Fruit fly (Drosophila melanogaster) whole organism, embryonic: ENCODE data around the gene RhoGAP1A.

Source experiments
- Bdp1 ChIP-seq: fragments of 200-800 bp; sonication (Bioruptor generic); optimal IDR thresholded peaks from 3 replicates; lab custom pipeline; 2016; ENCODE audit warnings: missing biosample characterization, missing genetic modification characterization
- CG10321 ChIP-seq: fragments of 200-800 bp; sonication (Bioruptor generic); IDR thresholded peaks from 2 replicates; pipeline ENCODE4 v1.3.6; 2022; ENCODE audit warnings: missing biosample characterization, missing genetic modification characterization
- CG11696 ChIP-seq: fragments of 200-800 bp; sonication (Bioruptor generic); IDR thresholded peaks from 2 replicates; pipeline ENCODE4 v1.3.6; 2022; ENCODE audit warnings: missing biosample characterization, missing genetic modification characterization
- CG13296 ChIP-seq: fragments of 200-800 bp; sonication (Bioruptor generic); optimal IDR thresholded peaks from 3 replicates; lab custom pipeline; 2018; ENCODE audit warnings: missing biosample characterization, mild to moderate bottlenecking, missing genetic modification characterization
- CG15011 ChIP-seq: fragments of 200-800 bp; sonication (Bioruptor generic); optimal IDR thresholded peaks from 3 replicates; lab custom pipeline; 2018; ENCODE audit warnings: missing biosample characterization, mild to moderate bottlenecking, missing genetic modification characterization
- CG1529 ChIP-seq: fragments of 200-800 bp; sonication (Bioruptor generic); optimal IDR thresholded peaks from 3 replicates; lab custom pipeline; 2018; ENCODE audit warnings: missing biosample characterization, missing genetic modification characterization
- CG15696 ChIP-seq: fragments of 200-800 bp; sonication (Bioruptor generic); optimal IDR thresholded peaks from 2 replicates; lab custom pipeline; 2019; ENCODE audit warnings: missing biosample characterization, mild to moderate bottlenecking, missing genetic modification characterization, moderate library complexity
- CG16863 ChIP-seq: fragments of 200-800 bp; sonication (Bioruptor generic); optimal IDR thresholded peaks from 3 replicates; lab custom pipeline; 2016; ENCODE audit warnings: missing biosample characterization, missing genetic modification characterization
- CG18619 ChIP-seq: fragments of 200-800 bp; sonication (Bioruptor generic); optimal IDR thresholded peaks from 3 replicates; lab custom pipeline; 2017; ENCODE audit warnings: missing biosample characterization, mild to moderate bottlenecking, missing genetic modification characterization
- CG30403 ChIP-seq: fragments of 200-800 bp; sonication (Bioruptor generic); optimal IDR thresholded peaks from 3 replicates; lab custom pipeline; 2016; ENCODE audit warnings: missing biosample characterization, missing genetic modification characterization
- CG30431 ChIP-seq: fragments of 200-800 bp; sonication (Bioruptor generic); optimal IDR thresholded peaks from 2 replicates; lab custom pipeline; 2017; ENCODE audit warnings: missing biosample characterization, missing genetic modification characterization
- CG31365 ChIP-seq: fragments of 200-800 bp; sonication (Bioruptor generic); optimal IDR thresholded peaks from 2 replicates; lab custom pipeline; 2018; ENCODE audit warnings: missing biosample characterization, mild to moderate bottlenecking, missing genetic modification characterization
- CG3407 ChIP-seq: fragments of 200-800 bp; sonication (Bioruptor generic); optimal IDR thresholded peaks from 2 replicates; lab custom pipeline; 2018; ENCODE audit warnings: missing biosample characterization, mild to moderate bottlenecking, missing genetic modification characterization
- CG34376 ChIP-seq: fragments of 200-800 bp; sonication (Bioruptor generic); optimal IDR thresholded peaks from 2 replicates; lab custom pipeline; 2018; ENCODE audit warnings: missing biosample characterization, mild to moderate bottlenecking, missing genetic modification characterization
- CG34422 ChIP-seq: fragments of 200-800 bp; sonication (Bioruptor generic); IDR thresholded peaks from 3 replicates; pipeline ENCODE4 v1.3.6; 2022; ENCODE audit warnings: missing biosample characterization, missing genetic modification characterization
- CG6791 ChIP-seq: fragments of 200-800 bp; sonication (Bioruptor generic); IDR thresholded peaks from 3 replicates; pipeline ENCODE4 v1.3.6; 2022; ENCODE audit warnings: missing biosample characterization, missing genetic modification characterization; ENCODE audit not compliant: partially characterized antibody
- CG7928 ChIP-seq: fragments of 200-800 bp; sonication (Bioruptor generic); optimal IDR thresholded peaks from 2 replicates; lab custom pipeline; 2017; ENCODE audit warnings: missing biosample characterization, mild to moderate bottlenecking, missing genetic modification characterization
- CG8478 ChIP-seq: fragments of >200 bp; optimal IDR thresholded peaks from 2 replicates; lab custom pipeline; 2018
- CG9437 ChIP-seq: fragments of 200-800 bp; sonication (Bioruptor generic); optimal IDR thresholded peaks from 2 replicates; lab custom pipeline; 2018; ENCODE audit warnings: missing biosample characterization, mild to moderate bottlenecking, missing genetic modification characterization
- CG9817 ChIP-seq: fragments of 200-800 bp; sonication (Bioruptor generic); optimal IDR thresholded peaks from 2 replicates; lab custom pipeline; 2018; ENCODE audit warnings: missing biosample characterization, mild to moderate bottlenecking, missing genetic modification characterization, moderate library complexity
- Drgx ChIP-seq: fragments of 200-800 bp; sonication (Bioruptor generic); IDR thresholded peaks from 2 replicates; pipeline ENCODE4 v1.3.6; 2022; ENCODE audit warnings: missing biosample characterization, missing genetic modification characterization
- Gug ChIP-seq: fragments of 200-800 bp; sonication (Bioruptor generic); IDR thresholded peaks from 4 replicates; pipeline ENCODE4 v1.3.6; 2022; ENCODE audit warnings: missing biosample characterization, missing genetic modification characterization
- HLHmδ ChIP-seq: fragments of 200-800 bp; sonication (Bioruptor generic); optimal IDR thresholded peaks from 2 replicates; lab custom pipeline; 2018; ENCODE audit warnings: missing biosample characterization, mild to moderate bottlenecking, missing genetic modification characterization, moderate library complexity
- Lpt ChIP-seq: fragments of >200 bp; optimal IDR thresholded peaks from 2 replicates; lab custom pipeline; 2018; ENCODE audit warnings: missing biosample characterization, missing genetic modification characterization
- Neu2 ChIP-seq: fragments of 200-800 bp; sonication (Bioruptor generic); optimal IDR thresholded peaks from 3 replicates; lab custom pipeline; 2016; ENCODE audit warnings: missing biosample characterization, missing genetic modification characterization, borderline replicate concordance
- Rx ChIP-seq: fragments of 200-800 bp; sonication (Bioruptor generic); IDR thresholded peaks from 2 replicates; pipeline ENCODE4 v1.3.6; 2022; ENCODE audit warnings: missing biosample characterization, missing genetic modification characterization
- Sox102F ChIP-seq: fragments of 200-800 bp; sonication (Bioruptor generic); optimal IDR thresholded peaks from 2 replicates; lab custom pipeline; 2018; ENCODE audit warnings: missing biosample characterization, mild to moderate bottlenecking, missing genetic modification characterization, moderate library complexity
- Ssrp ChIP-seq: fragments of 200-800 bp; sonication (Bioruptor generic); optimal IDR thresholded peaks from 2 replicates; lab custom pipeline; 2018; ENCODE audit warnings: missing biosample characterization, mild to moderate bottlenecking, missing genetic modification characterization, moderate library complexity
- Stat92E ChIP-seq, 3 experiments: fragments of >200 bp in 2 of 3; fragments of 200-800 bp in 1 of 3; sonication (Bioruptor generic) in 1 of 3; optimal IDR thresholded peaks; 2 replicates each; lab custom pipeline; 2017 to 2019; ENCODE audit warnings: missing biosample characterization in 3 of 3, missing genetic modification characterization in 3 of 3, mild to moderate bottlenecking in 1 of 3, moderate library complexity in 1 of 3
- abd-A ChIP-seq: fragments of 200-800 bp; sonication (Bioruptor generic); optimal IDR thresholded peaks from 3 replicates; lab custom pipeline; 2019; ENCODE audit warnings: missing biosample characterization, mild to moderate bottlenecking, missing genetic modification characterization, moderate library complexity
- aop ChIP-seq: fragments of 200-800 bp; sonication (Bioruptor generic); IDR thresholded peaks from 2 replicates; pipeline ENCODE4 v1.3.6; 2022; ENCODE audit warnings: missing biosample characterization, missing genetic modification characterization
- ash1 ChIP-seq: fragments of 200-800 bp; sonication (Bioruptor generic); optimal IDR thresholded peaks from 2 replicates; lab custom pipeline; 2018; ENCODE audit warnings: missing biosample characterization, mild to moderate bottlenecking, missing genetic modification characterization
- br ChIP-seq: fragments of >200 bp; optimal IDR thresholded peaks from 2 replicates; lab custom pipeline; 2017
- caup ChIP-seq: fragments of 200-800 bp; sonication (Bioruptor generic); optimal IDR thresholded peaks from 3 replicates; lab custom pipeline; 2017; ENCODE audit warnings: missing biosample characterization, mild to moderate bottlenecking, missing genetic modification characterization, moderate library complexity; ENCODE audit not compliant: severe bottlenecking
- cg ChIP-seq: fragments of 200-800 bp; sonication (Bioruptor generic); optimal IDR thresholded peaks from 3 replicates; lab custom pipeline; 2019; ENCODE audit warnings: missing biosample characterization, mild to moderate bottlenecking, missing genetic modification characterization, moderate library complexity
- crol ChIP-seq: fragments of 200-800 bp; sonication (Bioruptor generic); IDR thresholded peaks from 2 replicates; pipeline ENCODE4 v1.3.6; 2022; ENCODE audit warnings: missing biosample characterization, missing genetic modification characterization
- dmrt99B ChIP-seq: fragments of 200-800 bp; sonication (Bioruptor generic); optimal IDR thresholded peaks from 2 replicates; lab custom pipeline; 2018; ENCODE audit warnings: missing biosample characterization, mild to moderate bottlenecking, missing genetic modification characterization, moderate library complexity
- dpn ChIP-seq, 2 experiments: fragments of 200-800 bp; sonication (Bioruptor generic); optimal IDR thresholded peaks; 3 replicates each; lab custom pipeline; 2016; ENCODE audit warnings: missing biosample characterization in 2 of 2, missing genetic modification characterization in 2 of 2
- fd102C ChIP-seq: fragments of 200-800 bp; sonication (Bioruptor generic); optimal IDR thresholded peaks from 2 replicates; lab custom pipeline; 2018; ENCODE audit warnings: missing biosample characterization, mild to moderate bottlenecking, missing genetic modification characterization, moderate library complexity
- grau ChIP-seq: fragments of 200-800 bp; optimal IDR thresholded peaks from 3 replicates; lab custom pipeline; 2019; ENCODE audit warnings: missing biosample characterization, mild to moderate bottlenecking, missing genetic modification characterization, moderate library complexity
- her ChIP-seq: fragments of 200-800 bp; sonication (Bioruptor generic); optimal IDR thresholded peaks from 2 replicates; lab custom pipeline; 2016; ENCODE audit warnings: missing biosample characterization, missing genetic modification characterization
- jigr1 ChIP-seq: fragments of 200-800 bp; sonication (Bioruptor generic); IDR thresholded peaks from 3 replicates; pipeline ENCODE4 v1.3.6; 2022; ENCODE audit warnings: missing biosample characterization, missing genetic modification characterization
- lola ChIP-seq, 3 experiments: fragments of >200 bp in 2 of 3; fragments of 200-800 bp in 1 of 3; sonication (Bioruptor generic) in 1 of 3; optimal IDR thresholded peaks; 2 replicates each; lab custom pipeline; 2017 to 2019; ENCODE audit warnings: missing biosample characterization in 3 of 3, missing genetic modification characterization in 3 of 3, mild to moderate bottlenecking in 1 of 3, moderate library complexity in 1 of 3
- lov ChIP-seq, 2 experiments: fragments of 200-800 bp in 1 of 2; fragments of >200 bp in 1 of 2; sonication (Bioruptor generic) in 1 of 2; IDR thresholded peaks in 1 of 2; optimal IDR thresholded peaks in 1 of 2; 2 replicates in 1 of 2; 3 replicates in 1 of 2; pipeline versions ENCODE4 v1.3.6 to Lab custom; 2017 to 2022; ENCODE audit warnings: missing biosample characterization in 1 of 2, missing genetic modification characterization in 1 of 2
- mam ChIP-seq: fragments of 200-800 bp; sonication (Bioruptor generic); optimal IDR thresholded peaks from 3 replicates; lab custom pipeline; 2016; ENCODE audit warnings: missing biosample characterization, missing genetic modification characterization
- p53 ChIP-seq: fragments of 200-800 bp; sonication (Bioruptor generic); optimal IDR thresholded peaks from 2 replicates; lab custom pipeline; 2016; ENCODE audit warnings: missing biosample characterization, missing genetic modification characterization
- sob ChIP-seq: fragments of 200-800 bp; sonication (Bioruptor generic); IDR thresholded peaks from 2 replicates; pipeline ENCODE4 v1.3.6; 2022; ENCODE audit warnings: missing biosample characterization, missing genetic modification characterization
- tap ChIP-seq: fragments of 200-800 bp; optimal IDR thresholded peaks from 3 replicates; lab custom pipeline; 2019; ENCODE audit warnings: missing biosample characterization, mild to moderate bottlenecking, missing genetic modification characterization, moderate library complexity
- twi ChIP-seq: fragments of 200-800 bp; optimal IDR thresholded peaks from 2 replicates; lab custom pipeline; 2019; ENCODE audit warnings: missing biosample characterization, mild to moderate bottlenecking, missing genetic modification characterization, moderate library complexity
- tx ChIP-seq: fragments of 200-800 bp; sonication (Bioruptor generic); optimal IDR thresholded peaks from 2 replicates; lab custom pipeline; 2016; ENCODE audit warnings: missing biosample characterization, missing genetic modification characterization
- vfl ChIP-seq: fragments of 200-800 bp; sonication (Bioruptor generic); optimal IDR thresholded peaks from 2 replicates; lab custom pipeline; 2016; ENCODE audit warnings: missing biosample characterization, missing genetic modification characterization
- vnd ChIP-seq: fragments of 200-800 bp; sonication (Bioruptor generic); IDR thresholded peaks from 3 replicates; pipeline ENCODE4 v1.3.6; 2022; ENCODE audit warnings: missing biosample characterization, missing genetic modification characterization; ENCODE audit not compliant: partially characterized antibody

Gene RhoGAP1A

DNA sequence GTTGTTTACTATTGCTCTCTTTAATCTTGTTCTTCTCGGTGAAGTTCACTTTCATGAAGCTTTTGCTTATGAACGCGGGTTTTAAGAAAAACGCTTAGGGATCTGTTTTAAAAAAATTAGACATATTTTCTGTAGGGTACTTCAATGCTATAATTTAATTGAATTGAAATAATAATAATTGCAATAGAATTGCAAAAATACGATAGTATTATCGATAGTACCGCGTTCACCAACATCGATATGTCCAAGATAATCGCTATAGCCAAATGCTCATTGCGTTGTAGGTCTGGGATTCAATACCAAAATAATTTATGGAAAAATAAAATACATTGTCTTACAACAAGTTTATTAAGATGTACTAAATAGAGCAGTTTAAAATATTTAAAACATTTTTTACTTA, 14.7 kb downstream of the RhoGAP1A start (continued):
- no peak for TF ChIP-seq CG30431 (GFP tag; lab: Kevin White, UChicago)
- TF ChIP-seq CG11696 (GFP tag; lab: Robert Waterston, UW), result no peak
- no peak for TF ChIP-seq vfl (GFP tag; lab: Kevin White, UChicago)
- no peak for TF ChIP-seq CG31365 (tag; lab: Kevin White, UChicago)
- TF ChIP-seq Sox102F (GFP tag; lab: Kevin White, UChicago), result no peak
- TF ChIP-seq CG1529 (GFP tag; lab: Kevin White, UChicago), result no peak
- TF ChIP-seq twi, result no peak
- no peak for TF ChIP-seq p53
- TF ChIP-seq CG6791 (GFP tag; lab: Robert Waterston, UW), result peak; percentile 76
- TF ChIP-seq Drgx, result no peak
- no peak for TF ChIP-seq grau (tag; lab: Kevin White, UChicago)
- no peak for TF ChIP-seq tx (GFP tag; lab: Kevin White, UChicago)
- TF ChIP-seq crol (GFP tag; lab: Robert Waterston, UW), result no peak
- TF ChIP-seq CG18619 (GFP tag; lab: Kevin White, UChicago), result no peak
- TF ChIP-seq CG15011 (GFP tag; lab: Kevin White, UChicago), result no peak
- TF ChIP-seq cg (GFP tag; lab: Kevin White, UChicago), result no peak
- TF ChIP-seq Stat92E (GFP tag; optimal IDR thresholded peaks at IDR 0.05; lab: Kevin White, UChicago), result no peak
- TF ChIP-seq mam (GFP tag; lab: Kevin White, UChicago), result no peak
- no peak for TF ChIP-seq CG8478 (lab: Kevin White, UChicago)
- no peak for TF ChIP-seq CG9817 (tag; lab: Kevin White, UChicago)
- TF ChIP-seq CG34376 (GFP tag; lab: Kevin White, UChicago), result no peak
- no peak for TF ChIP-seq HLHmδ (GFP tag; lab: Kevin White, UChicago)
- no peak for TF ChIP-seq ash1 (GFP tag; lab: Kevin White, UChicago)
- TF ChIP-seq CG9437 (GFP tag; lab: Kevin White, UChicago), result no peak
- TF ChIP-seq jigr1 (GFP tag; lab: Robert Waterston, UW), result no peak
- no peak for TF ChIP-seq abd-A
- TF ChIP-seq lola (GFP tag; optimal IDR thresholded peaks at IDR 0.05; lab: Kevin White, UChicago), result no peak
- TF ChIP-seq vnd (GFP tag; lab: Robert Waterston, UW), result peak; percentile 72
- TF ChIP-seq Neu2 (GFP tag; lab: Kevin White, UChicago), result no peak
- TF ChIP-seq CG13296 (GFP tag; lab: Kevin White, UChicago), result no peak
- TF ChIP-seq CG15696 (tag; lab: Kevin White, UChicago), result no peak
- TF ChIP-seq tap, result no peak
- no peak for TF ChIP-seq Rx (GFP tag; lab: Robert Waterston, UW)
- TF ChIP-seq Bdp1 (GFP tag; lab: Kevin White, UChicago), result no peak
- TF ChIP-seq lov (optimal IDR thresholded peaks at IDR 0.05; lab: Kevin White, UChicago), result no peak
- TF ChIP-seq lov (GFP tag; IDR thresholded peaks at IDR 0.05; lab: Robert Waterston, UW), result no peak
- TF ChIP-seq Lpt (GFP tag; lab: Kevin White, UChicago), result no peak
- TF ChIP-seq caup (GFP tag; lab: Kevin White, UChicago), result no peak
- no peak for TF ChIP-seq sob
- no peak for TF ChIP-seq CG34422 (GFP tag; lab: Robert Waterston, UW)
- no peak for TF ChIP-seq br (lab: Kevin White, UChicago)
- TF ChIP-seq CG30403 (GFP tag; lab: Kevin White, UChicago), result no peak
- TF ChIP-seq dmrt99B (tag; lab: Kevin White, UChicago), result no peak
- TF ChIP-seq CG7928, result no peak
- TF ChIP-seq Gug (GFP tag; lab: Robert Waterston, UW), result no peak
- TF ChIP-seq CG10321 (GFP tag; lab: Robert Waterston, UW), result no peak
- no peak for TF ChIP-seq aop (GFP tag; lab: Robert Waterston, UW)
- no peak for TF ChIP-seq dpn (GFP tag; optimal IDR thresholded peaks at IDR 0.05; lab: Kevin White, UChicago)
- TF ChIP-seq her (GFP tag; lab: Kevin White, UChicago), result no peak
- no peak for TF ChIP-seq Ssrp (tag; lab: Kevin White, UChicago)
- no peak for TF ChIP-seq fd102C
- no peak for TF ChIP-seq CG3407 (GFP tag; lab: Kevin White, UChicago)
- no peak for TF ChIP-seq CG16863
